Worm (Caenorhabditis elegans): ENCODE measurements around the gene mel-32.

mel-32 gene

ce11 chrIII:6396381-6396780 lies 46.4 kb downstream of the mel-32 start:
- TF ChIP-seq ztf-6 (GFP tag; IDR thresholded peaks at IDR 0.05), result no peak
- no peak for TF ChIP-seq ztf-22 (GFP tag; optimal IDR thresholded peaks at IDR 0.05)
- TF ChIP-seq K11D2.4 (GFP tag; IDR thresholded peaks at IDR 0.05), result no peak
- no peak for TF ChIP-seq Y79H2A.3 (GFP tag; conservative IDR thresholded peaks at IDR 0.05)
- TF ChIP-seq B0019.2 (GFP tag; conservative IDR thresholded peaks at IDR 0.05), result no peak
- no peak for TF ChIP-seq rcor-1 (GFP tag; IDR thresholded peaks at IDR 0.05)
- no peak for TF ChIP-seq bed-2 (GFP tag; IDR thresholded peaks at IDR 0.05)
- TF ChIP-seq attf-3 (GFP tag; conservative IDR thresholded peaks at IDR 0.05), result no peak
- TF ChIP-seq T07F8.4 (tag; optimal IDR thresholded peaks at IDR 0.05), result no peak
- no peak for TF ChIP-seq ceh-91 (GFP tag; IDR thresholded peaks at IDR 0.05)
- no peak for TF ChIP-seq lin-40 (tag; optimal IDR thresholded peaks at IDR 0.05)
- TF ChIP-seq ceh-58 (GFP tag; IDR thresholded peaks at IDR 0.05), result no peak
- TF ChIP-seq hsf-1 (GFP tag; IDR thresholded peaks at IDR 0.05), result no peak
- TF ChIP-seq madf-3 (GFP tag; IDR thresholded peaks at IDR 0.05), result no peak
- TF ChIP-seq attf-5 (GFP tag; optimal IDR thresholded peaks at IDR 0.05), result no peak
- peak; percentile 82 for TF ChIP-seq nhr-80 (tag; optimal IDR thresholded peaks at IDR 0.05)
- TF ChIP-seq egl-18 (GFP tag; IDR thresholded peaks at IDR 0.05), result no peak
- no peak for TF ChIP-seq cebp-1 (GFP tag; IDR thresholded peaks at IDR 0.05)
- peak; percentile 19 for TF ChIP-seq cebp-1 (tag; optimal IDR thresholded peaks at IDR 0.05)
- TF ChIP-seq tlf-1 (GFP tag; optimal IDR thresholded peaks at IDR 0.05), result peak; percentile 10
- peak in 1 of 2 experiments; percentile 45 for TF ChIP-seq let-607 (tag; optimal IDR thresholded peaks at IDR 0.05)
- peak; percentile 11 for TF ChIP-seq F22D6.2 (tag; optimal IDR thresholded peaks at IDR 0.05)
- no peak for TF ChIP-seq B0336.3 (GFP tag; IDR thresholded peaks at IDR 0.05)
- TF ChIP-seq dox-1 (GFP tag; IDR thresholded peaks at IDR 0.05), result no peak; the same call in 1 of the 2 replicates
- TF ChIP-seq egl-44 (GFP tag; IDR thresholded peaks at IDR 0.05), result no peak
- TF ChIP-seq madf-8 (GFP tag; conservative IDR thresholded peaks at IDR 0.05), result no peak
- TF ChIP-seq F39B2.1 (GFP tag; IDR thresholded peaks at IDR 0.05), result no peak
- no peak for TF ChIP-seq cebp-2 (GFP tag; IDR thresholded peaks at IDR 0.05)
- TF ChIP-seq lin-54 (GFP tag; optimal IDR thresholded peaks at IDR 0.05), result no peak
- peak; percentile 57 for TF ChIP-seq atf-7 (tag; optimal IDR thresholded peaks at IDR 0.05)
- TF ChIP-seq dpl-1 (GFP tag; optimal IDR thresholded peaks at IDR 0.05), result no peak
- TF ChIP-seq unc-62 (GFP tag; optimal IDR thresholded peaks at IDR 0.05), result no peak
- TF ChIP-seq snpc-1.3 (tag; optimal IDR thresholded peaks at IDR 0.05; ENCODE audit: insufficient read depth), result no peak
- no peak for TF ChIP-seq hmg-1.2 (GFP tag; IDR thresholded peaks at IDR 0.05)
- TF ChIP-seq tbp1 (GFP tag; optimal IDR thresholded peaks at IDR 0.05), result no peak
- no peak for TF ChIP-seq B0035.1 (tag; optimal IDR thresholded peaks at IDR 0.05)
- TF ChIP-seq F57A8.1 (GFP tag; optimal IDR thresholded peaks at IDR 0.05), result no peak
- no peak for TF ChIP-seq nfya-1 (tag; optimal IDR thresholded peaks at IDR 0.05; ENCODE audit: borderline replicate concordance, insufficient read depth)
- TF ChIP-seq bed-1 (GFP tag; IDR thresholded peaks at IDR 0.05), result no peak
- TF ChIP-seq ceh-100 (GFP tag; IDR thresholded peaks at IDR 0.05), result no peak
- TF ChIP-seq nhr-90 (tag; optimal IDR thresholded peaks at IDR 0.05), result no peak
- TF ChIP-seq chd-7 (tag; optimal IDR thresholded peaks at IDR 0.05), result no peak
- no peak for TF ChIP-seq let-526 (GFP tag; IDR thresholded peaks at IDR 0.05)
- TF ChIP-seq ztf-3 (GFP tag; optimal IDR thresholded peaks at IDR 0.05), result no peak
- TF ChIP-seq hlh-12 (tag; optimal IDR thresholded peaks at IDR 0.05), result no peak
- TF ChIP-seq F52B5.7 (tag; optimal IDR thresholded peaks at IDR 0.05), result no peak
- no peak for TF ChIP-seq unc-130 (GFP tag; optimal IDR thresholded peaks at IDR 0.05)
- TF ChIP-seq lag-1 (GFP tag; IDR thresholded peaks at IDR 0.05), result no peak

Data from whole organism, young adult.